Fruit fly (Drosophila melanogaster) whole organism, embryonic: ENCODE results near the gene Alp4.

Experiments
- Aef1 ChIP-seq: fragments of 200-800 bp; sonication (Bioruptor generic); IDR thresholded peaks from 3 replicates; pipeline ENCODE4 v1.3.6; 2022; ENCODE audit warnings: missing biosample characterization, missing genetic modification characterization
- Atf3 ChIP-seq: fragments of 200-800 bp; sonication (Bioruptor generic); optimal IDR thresholded peaks from 3 replicates; lab custom pipeline; 2016; ENCODE audit warnings: missing biosample characterization, missing genetic modification characterization
- Bgb ChIP-seq: fragments of 200-800 bp; sonication (Bioruptor generic); IDR thresholded peaks from 2 replicates; pipeline ENCODE4 v1.3.6; 2022; ENCODE audit warnings: missing biosample characterization, missing genetic modification characterization; ENCODE audit not compliant: partially characterized antibody
- C15 ChIP-seq: fragments of 200-800 bp; sonication (Bioruptor generic); IDR thresholded peaks from 3 replicates; pipeline ENCODE4 v1.3.6; 2022; ENCODE audit warnings: missing biosample characterization, missing genetic modification characterization
- CG10431 ChIP-seq: fragments of 200-800 bp; sonication (Bioruptor generic); optimal IDR thresholded peaks from 3 replicates; lab custom pipeline; 2018; ENCODE audit warnings: missing biosample characterization, mild to moderate bottlenecking, missing genetic modification characterization
- CG10462 ChIP-seq: fragments of 200-800 bp; sonication (Bioruptor generic); optimal IDR thresholded peaks from 2 replicates; lab custom pipeline; 2016; ENCODE audit warnings: missing biosample characterization, missing genetic modification characterization
- CG11093 ChIP-seq: fragments of 200-800 bp; sonication (Bioruptor generic); IDR thresholded peaks from 3 replicates; pipeline ENCODE4 v1.3.6; 2022; ENCODE audit warnings: missing biosample characterization, missing genetic modification characterization
- CG15269 ChIP-seq: fragments of 200-800 bp; sonication (Bioruptor generic); optimal IDR thresholded peaks from 2 replicates; lab custom pipeline; 2018; ENCODE audit warnings: missing biosample characterization, mild to moderate bottlenecking, missing genetic modification characterization, moderate library complexity
- CG1602 ChIP-seq: fragments of 200-800 bp; sonication (Bioruptor generic); optimal IDR thresholded peaks from 3 replicates; lab custom pipeline; 2016; ENCODE audit warnings: missing biosample characterization, missing genetic modification characterization
- CG17568 ChIP-seq: fragments of 200-800 bp; sonication (Bioruptor generic); optimal IDR thresholded peaks from 2 replicates; lab custom pipeline; 2018; ENCODE audit warnings: missing biosample characterization, mild to moderate bottlenecking, missing genetic modification characterization, moderate library complexity
- CG2875 ChIP-seq: fragments of 200-800 bp; sonication (Bioruptor generic); optimal IDR thresholded peaks from 2 replicates; lab custom pipeline; 2017; ENCODE audit warnings: missing biosample characterization, mild to moderate bottlenecking, missing genetic modification characterization, missing genetic modification reagents
- CG3065 ChIP-seq: fragments of 200-800 bp; sonication (Bioruptor generic); optimal IDR thresholded peaks from 2 replicates; lab custom pipeline; 2016; ENCODE audit warnings: missing biosample characterization, missing genetic modification characterization
- CG31224 ChIP-seq: fragments of 200-800 bp; sonication (Bioruptor generic); IDR thresholded peaks from 2 replicates; pipeline ENCODE4 v1.3.6; 2022; ENCODE audit warnings: missing biosample characterization, missing genetic modification characterization
- CG32772 ChIP-seq: fragments of 200-800 bp; sonication (Bioruptor generic); IDR thresholded peaks from 2 replicates; pipeline ENCODE4 v1.3.6; 2022; ENCODE audit warnings: missing biosample characterization, missing genetic modification characterization
- CG7271 ChIP-seq: fragments of 200-800 bp; sonication (Bioruptor generic); optimal IDR thresholded peaks from 2 replicates; lab custom pipeline; 2018; ENCODE audit warnings: missing biosample characterization, mild to moderate bottlenecking, missing genetic modification characterization, moderate library complexity
- CG7839 ChIP-seq: fragments of 200-800 bp; sonication (Bioruptor generic); optimal IDR thresholded peaks from 3 replicates; lab custom pipeline; 2018; ENCODE audit warnings: missing biosample characterization, mild to moderate bottlenecking, missing genetic modification characterization, moderate library complexity
- CG8290 ChIP-seq, 3 experiments: fragments of 200-800 bp; sonication (Bioruptor generic); optimal IDR thresholded peaks; 2 replicates each; lab custom pipeline; 2016 to 2019; ENCODE audit warnings: missing biosample characterization in 3 of 3, missing genetic modification characterization in 3 of 3, mild to moderate bottlenecking in 2 of 3, moderate library complexity in 1 of 3
- Ets65A ChIP-seq: fragments of 200-800 bp; sonication (Bioruptor generic); peaks from one replicate; lab custom pipeline; 2016; ENCODE audit warnings: missing biosample characterization, missing genetic modification characterization
- Lpt ChIP-seq: fragments of >200 bp; optimal IDR thresholded peaks from 2 replicates; lab custom pipeline; 2018; ENCODE audit warnings: missing biosample characterization, missing genetic modification characterization
- Med ChIP-seq: fragments of 200-800 bp; sonication (Bioruptor generic); peaks from one replicate; lab custom pipeline; 2016; ENCODE audit warnings: missing biosample characterization, missing genetic modification characterization, mild to moderate bottlenecking, inconsistent platforms, moderate library complexity
- Mrtf ChIP-seq: fragments of 200-800 bp; sonication (Bioruptor generic); IDR thresholded peaks from 3 replicates; pipeline ENCODE4 v1.3.6; 2022; ENCODE audit warnings: missing biosample characterization, missing genetic modification characterization
- NFAT ChIP-seq: fragments of 200-800 bp; sonication (Bioruptor generic); IDR thresholded peaks from 2 replicates; pipeline ENCODE4 v1.3.6; 2022; ENCODE audit warnings: missing biosample characterization, missing genetic modification characterization
- Optix ChIP-seq: fragments of 200-800 bp; sonication (Bioruptor generic); IDR thresholded peaks from 3 replicates; pipeline ENCODE4 v1.3.6; 2022; ENCODE audit warnings: missing biosample characterization, missing genetic modification characterization
- Poxn ChIP-seq: fragments of 200-800 bp; sonication (Bioruptor generic); IDR thresholded peaks from 2 replicates; pipeline ENCODE4 v1.3.6; 2022; ENCODE audit warnings: missing biosample characterization, missing genetic modification characterization
- Rx ChIP-seq: fragments of 200-800 bp; sonication (Bioruptor generic); IDR thresholded peaks from 2 replicates; pipeline ENCODE4 v1.3.6; 2022; ENCODE audit warnings: missing biosample characterization, missing genetic modification characterization
- Sox100B ChIP-seq: fragments of 200-800 bp; sonication (Bioruptor generic); optimal IDR thresholded peaks from 3 replicates; lab custom pipeline; 2018; ENCODE audit warnings: missing biosample characterization, mild to moderate bottlenecking, missing genetic modification characterization
- Sox102F ChIP-seq: fragments of 200-800 bp; sonication (Bioruptor generic); optimal IDR thresholded peaks from 2 replicates; lab custom pipeline; 2018; ENCODE audit warnings: missing biosample characterization, mild to moderate bottlenecking, missing genetic modification characterization, moderate library complexity
- Stat92E ChIP-seq, 3 experiments: fragments of >200 bp in 2 of 3; fragments of 200-800 bp in 1 of 3; sonication (Bioruptor generic) in 1 of 3; optimal IDR thresholded peaks; 2 replicates each; lab custom pipeline; 2017 to 2019; ENCODE audit warnings: missing biosample characterization in 3 of 3, missing genetic modification characterization in 3 of 3, mild to moderate bottlenecking in 1 of 3, moderate library complexity in 1 of 3
- cas ChIP-seq: fragments of 200-800 bp; sonication (Bioruptor generic); IDR thresholded peaks from 2 replicates; pipeline ENCODE4 v1.3.6; 2022; ENCODE audit warnings: missing biosample characterization, missing genetic modification characterization
- cato ChIP-seq: fragments of 200-800 bp; sonication (Bioruptor generic); optimal IDR thresholded peaks from 2 replicates; lab custom pipeline; 2016; ENCODE audit warnings: missing biosample characterization, missing genetic modification characterization, borderline replicate concordance
- chinmo ChIP-seq: fragments of 200-800 bp; sonication (Bioruptor generic); IDR thresholded peaks from 4 replicates; pipeline ENCODE4 v1.3.6; 2022; ENCODE audit warnings: missing biosample characterization, missing genetic modification characterization; ENCODE audit not compliant: partially characterized antibody
- gcm ChIP-seq: fragments of 200-800 bp; sonication (Bioruptor generic); optimal IDR thresholded peaks from 2 replicates; lab custom pipeline; 2019; ENCODE audit warnings: missing biosample characterization, mild to moderate bottlenecking, missing genetic modification characterization, moderate library complexity
- gcm2 ChIP-seq: fragments of 200-800 bp; sonication (Bioruptor generic); optimal IDR thresholded peaks from 2 replicates; lab custom pipeline; 2016; ENCODE audit warnings: missing biosample characterization, missing genetic modification characterization
- gfzf ChIP-seq: fragments of 200-800 bp; sonication (Bioruptor generic); optimal IDR thresholded peaks from 2 replicates; lab custom pipeline; 2016; ENCODE audit warnings: missing biosample characterization, mild to moderate bottlenecking, missing genetic modification characterization, moderate library complexity
- grau ChIP-seq: fragments of 200-800 bp; optimal IDR thresholded peaks from 3 replicates; lab custom pipeline; 2019; ENCODE audit warnings: missing biosample characterization, mild to moderate bottlenecking, missing genetic modification characterization, moderate library complexity
- ind ChIP-seq: fragments of 200-800 bp; sonication (Bioruptor generic); optimal IDR thresholded peaks from 3 replicates; lab custom pipeline; 2016; ENCODE audit warnings: missing biosample characterization, missing genetic modification characterization
- jing ChIP-seq: fragments of 200-800 bp; sonication (Bioruptor generic); optimal IDR thresholded peaks from 2 replicates; lab custom pipeline; 2018; ENCODE audit warnings: missing biosample characterization, mild to moderate bottlenecking, missing genetic modification characterization
- lbe ChIP-seq: fragments of 200-800 bp; sonication (Bioruptor generic); optimal IDR thresholded peaks from 2 replicates; lab custom pipeline; 2016; ENCODE audit warnings: missing biosample characterization, mild to moderate bottlenecking, missing genetic modification characterization
- luna ChIP-seq: fragments of 200-800 bp; sonication (Bioruptor generic); optimal IDR thresholded peaks from 2 replicates; lab custom pipeline; 2016; ENCODE audit warnings: missing biosample characterization, missing genetic modification characterization
- org-1 ChIP-seq: fragments of 200-800 bp; sonication (Bioruptor generic); optimal IDR thresholded peaks from 2 replicates; lab custom pipeline; 2017; ENCODE audit warnings: missing biosample characterization, missing genetic modification characterization
- pan ChIP-seq, 4 experiments: fragments of >200 bp in 3 of 4; fragments of 200-800 bp in 1 of 4; sonication (Bioruptor generic) in 1 of 4; optimal IDR thresholded peaks in 3 of 4; IDR thresholded peaks in 1 of 4; 2 replicates each; pipeline versions ENCODE4 v1.3.6 to Lab custom; 2017 to 2022; ENCODE audit warnings: missing biosample characterization in 2 of 4, missing genetic modification characterization in 2 of 4, mixed read lengths in 1 of 4
- peb ChIP-seq: fragments of 200-800 bp; sonication (Bioruptor generic); IDR thresholded peaks from 2 replicates; pipeline ENCODE4 v1.3.6; 2022; ENCODE audit warnings: missing biosample characterization, missing genetic modification characterization
- psq ChIP-seq: fragments of 200-800 bp; sonication (Bioruptor generic); optimal IDR thresholded peaks from 2 replicates; lab custom pipeline; 2017; ENCODE audit warnings: missing biosample characterization, missing genetic modification characterization
- scrt ChIP-seq: fragments of 200-800 bp; sonication (Bioruptor generic); optimal IDR thresholded peaks from 2 replicates; lab custom pipeline; 2018; ENCODE audit warnings: missing biosample characterization, mild to moderate bottlenecking, missing genetic modification characterization, moderate library complexity
- sens-2 ChIP-seq: fragments of 200-800 bp; sonication (Bioruptor generic); IDR thresholded peaks from 2 replicates; pipeline ENCODE4 v1.3.6; 2022; ENCODE audit warnings: missing biosample characterization, missing genetic modification characterization
- sisA ChIP-seq: fragments of 200-800 bp; sonication (Bioruptor generic); IDR thresholded peaks from 2 replicates; pipeline ENCODE4 v1.3.6; 2022; ENCODE audit warnings: missing biosample characterization, missing genetic modification characterization
- trem ChIP-seq: fragments of 200-800 bp; optimal IDR thresholded peaks from 3 replicates; lab custom pipeline; 2019; ENCODE audit warnings: missing biosample characterization, mild to moderate bottlenecking, missing genetic modification characterization, moderate library complexity

Alp4 gene

dm6 chr3R:31060708-31061625 lies 12.2 kb downstream of the Alp4 start, which contains the start of gene dco (continued):
- TF ChIP-seq pan (optimal IDR thresholded peaks at IDR 0.05; lab: Kevin White, UChicago) (no peak), pan (GFP tag; optimal IDR thresholded peaks at IDR 0.05 in 1 of 2, IDR thresholded peaks at IDR 0.05 in 1 of 2) (peak in 1 of 2 experiments; percentile 84), trem (tag; lab: Kevin White, UChicago) (peak; percentile 87), gcm2 (no peak), sisA (GFP tag; lab: Robert Waterston, UW) (peak; percentile 95), Sox102F (peak; percentile 63), CG7271 (no peak), CG7839 (tag; lab: Kevin White, UChicago) (peak; percentile 80), NFAT (GFP tag; lab: Robert Waterston, UW) (peak; percentile 97), CG10462 (no peak), scrt (GFP tag; lab: Kevin White, UChicago) (no peak), CG17568 (GFP tag; lab: Kevin White, UChicago) (no peak), CG10431 (no peak), lbe (GFP tag; lab: Kevin White, UChicago) (peak; percentile 8), Poxn (no peak), CG32772 (peak; percentile 92), org-1 (no peak), gfzf (GFP tag; lab: Kevin White, UChicago) (peak; percentile 93), CG3065 (GFP tag; lab: Kevin White, UChicago) (peak; percentile 57), CG8290 (GFP tag; optimal IDR thresholded peaks at IDR 0.05; lab: Kevin White, UChicago) (peak; percentile 77), CG8290 (tag; optimal IDR thresholded peaks at IDR 0.05; lab: Kevin White, UChicago) (peak in 1 of 2 experiments; percentile 76), ind (GFP tag; lab: Kevin White, UChicago) (peak; percentile 85), gcm (GFP tag; lab: Kevin White, UChicago) (no peak), Atf3 (peak; percentile 49), Mrtf (GFP tag; lab: Robert Waterston, UW) (peak; percentile 88), CG15269 (tag; lab: Kevin White, UChicago) (peak; percentile 35), CG11093 (GFP tag; lab: Robert Waterston, UW) (peak; percentile 55; the same call in 2 of the 3 replicates), cato (no peak), cas (GFP tag; lab: Robert Waterston, UW) (no peak), Med (GFP tag; lab: Kevin White, UChicago) (peak; percentile 98), CG2875 (GFP tag; lab: Kevin White, UChicago) (no peak), psq (no peak), jing (GFP tag; lab: Kevin White, UChicago) (peak; percentile 42), Sox100B (GFP tag; lab: Kevin White, UChicago) (no peak), C15 (GFP tag; lab: Robert Waterston, UW) (no peak), chinmo (GFP tag; lab: Robert Waterston, UW) (peak; percentile 80; the same call in 1 of the 4 replicates), peb (GFP tag; lab: Robert Waterston, UW) (peak; percentile 42; the same call in 1 of the 2 replicates), sens-2 (GFP tag; lab: Robert Waterston, UW) (peak; percentile 22; the same call in 1 of the 2 replicates), Optix (GFP tag; lab: Robert Waterston, UW) (peak; percentile 69; the same call in 2 of the 3 replicates), Stat92E (GFP tag; optimal IDR thresholded peaks at IDR 0.05; lab: Kevin White, UChicago) (peak in 1 of 3 experiments; percentile 55), Lpt (GFP tag; lab: Kevin White, UChicago) (no peak), Bgb (peak; percentile 32; the same call in 1 of the 2 replicates), CG31224 (GFP tag; lab: Robert Waterston, UW) (peak; percentile 10; the same call in 1 of the 2 replicates), Aef1 (GFP tag; lab: Robert Waterston, UW) (peak; percentile 84), grau (tag; lab: Kevin White, UChicago) (peak; percentile 60), Ets65A (GFP tag; lab: Kevin White, UChicago) (peak; percentile 99), Rx (GFP tag; lab: Robert Waterston, UW) (peak; percentile 79), luna (GFP tag; lab: Kevin White, UChicago) (peak; percentile 26), CG1602 (GFP tag; lab: Kevin White, UChicago) (peak; percentile 68)
